Worm (Caenorhabditis elegans): ENCODE measurements around the gene flh-2.
A peak's percentile ranks its signal among the peaks of the same experiment; 100 is the strongest.

Gene flh-2

DNA sequence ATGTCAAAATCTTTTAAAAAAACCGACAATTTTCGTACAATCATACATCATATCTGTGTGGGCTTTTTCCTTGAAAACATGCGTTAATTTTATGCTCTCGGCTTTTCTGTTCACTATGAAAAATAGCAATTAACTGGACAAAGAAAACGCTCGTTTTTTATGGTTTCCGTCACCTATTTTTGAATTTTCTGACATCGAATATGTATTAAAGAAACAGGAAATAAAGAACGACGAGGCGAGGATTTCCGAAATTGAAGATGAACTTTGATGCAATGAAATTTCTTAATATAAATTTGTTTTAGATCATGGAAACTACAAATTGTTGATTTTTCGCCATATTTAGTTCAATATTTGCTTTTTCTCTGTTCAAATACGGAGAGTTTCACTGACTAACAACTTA, 32.0 kb downstream of the flh-2 start:
- no peak for TF ChIP-seq nhr-129 (tag; optimal IDR thresholded peaks at IDR 0.05)
- TF ChIP-seq dmd-4 (tag; optimal IDR thresholded peaks at IDR 0.05): no peak
- no peak for TF ChIP-seq lin-13 (GFP tag; optimal IDR thresholded peaks at IDR 0.05)
- TF ChIP-seq mdl-1 (tag; optimal IDR thresholded peaks at IDR 0.05): no peak
- no peak for TF ChIP-seq gmeb-1 (tag; optimal IDR thresholded peaks at IDR 0.05)
- TF ChIP-seq nhr-237 (tag; optimal IDR thresholded peaks at IDR 0.05): no peak
- TF ChIP-seq peb-1 (tag; optimal IDR thresholded peaks at IDR 0.05): no peak

DNA sequence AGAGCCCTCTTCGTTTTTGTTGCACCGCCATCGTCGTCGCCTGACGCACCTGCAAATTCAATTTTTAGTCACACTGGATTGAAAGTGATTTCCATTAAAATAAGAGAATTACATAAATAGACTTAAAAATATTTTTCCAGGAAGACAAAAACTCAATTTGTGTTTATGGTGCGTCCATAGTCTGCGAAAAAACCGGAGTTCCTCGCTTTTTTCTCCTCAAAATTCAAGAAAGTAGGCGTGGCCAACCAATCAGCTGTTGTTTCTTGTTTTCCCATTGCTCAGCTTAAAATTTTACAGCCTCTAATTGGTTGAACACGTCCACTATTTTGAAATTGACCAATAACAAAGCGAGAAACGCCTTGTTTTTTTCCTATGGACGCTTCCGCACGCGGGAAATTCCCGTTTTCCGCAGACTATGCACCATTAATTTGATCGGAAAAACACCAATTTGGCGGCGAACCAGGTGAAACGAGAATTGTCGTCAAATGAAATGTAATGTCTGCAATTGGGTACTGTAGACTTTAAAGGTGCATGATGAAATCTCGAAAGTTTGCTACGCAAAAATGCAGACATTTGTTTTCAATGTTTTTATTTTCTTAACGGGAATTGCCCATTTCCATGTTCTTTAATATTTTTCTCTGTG, 32.6 kb downstream of the flh-2 start, which contains the start of gene C27F2.7:
Gene C27F2.7 (minus strand): TSS at position 51 of the 643 bp plus-strand sequence.
- TF ChIP-seq nhr-21 (tag; optimal IDR thresholded peaks at IDR 0.05) (no peak), elt-3 (tag; optimal IDR thresholded peaks at IDR 0.05) (no peak), egl-27 (tag; optimal IDR thresholded peaks at IDR 0.05) (no peak), lsy-2 (tag; optimal IDR thresholded peaks at IDR 0.05) (no peak)

DNA sequence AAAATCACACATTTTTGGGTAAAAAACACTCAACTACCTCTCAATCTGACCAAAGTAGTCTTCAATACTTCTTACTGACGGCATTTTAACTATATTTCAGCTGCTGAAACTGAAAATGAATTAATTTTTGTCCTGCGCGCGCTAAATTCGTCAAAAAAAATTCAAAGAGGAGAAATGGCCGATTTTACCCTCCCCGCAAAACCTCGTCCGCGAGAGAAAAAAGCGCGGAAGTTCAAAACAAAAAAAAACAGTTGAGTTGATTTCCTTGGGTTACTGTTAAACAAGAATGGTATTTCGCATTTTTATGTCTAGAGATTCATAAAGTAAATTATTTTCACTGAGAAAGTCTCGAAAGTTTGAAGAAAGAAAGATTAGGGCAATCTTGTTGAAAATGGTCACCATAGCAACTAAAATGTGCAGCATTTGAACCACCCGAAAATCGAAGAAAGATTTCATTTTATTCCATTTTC, 34.9 kb downstream of the flh-2 start, which contains the start of the genes C27F2.10 and wdr-60:
Gene C27F2.10 (minus strand): TSS at position 109 of the 470 bp plus-strand sequence.
Gene wdr-60 (plus strand): TSS at position 420 of the 470 bp plus-strand sequence.
- TF ChIP-seq alr-1 (tag; optimal IDR thresholded peaks at IDR 0.05) (no peak), nhr-6 (tag; optimal IDR thresholded peaks at IDR 0.05) (no peak), lsy-2 (tag; optimal IDR thresholded peaks at IDR 0.05) (peak in 1 of 2 experiments; percentile 55), gmeb-1 (tag; optimal IDR thresholded peaks at IDR 0.05) (peak; percentile 80), sma-9 (GFP tag; optimal IDR thresholded peaks at IDR 0.05) (peak; percentile 12), sma-9 (tag; optimal IDR thresholded peaks at IDR 0.05) (no peak), nhr-12 (tag; optimal IDR thresholded peaks at IDR 0.05) (no peak), unc-62 (GFP tag; optimal IDR thresholded peaks at IDR 0.05) (no peak)

DNA sequence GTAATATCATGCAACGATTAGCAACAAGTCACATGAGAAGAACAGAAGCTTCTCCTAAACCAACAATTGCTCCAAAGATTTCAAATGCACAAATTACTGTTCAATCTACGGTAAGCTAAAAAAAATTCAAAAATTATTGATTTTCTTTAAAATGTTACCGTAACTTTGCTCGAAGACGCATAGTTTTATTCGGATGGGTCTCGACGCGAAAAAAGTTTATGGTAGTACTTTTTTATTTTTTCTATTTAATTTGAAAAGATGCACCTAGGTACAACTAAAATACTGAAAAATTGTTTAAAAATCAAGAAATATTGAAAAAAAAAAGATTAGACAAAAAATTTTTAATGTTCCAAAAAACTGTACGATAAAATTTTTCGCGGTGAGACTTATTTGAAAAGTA, 35.7 kb downstream of the flh-2 start:
- no peak for TF ChIP-seq nhr-129 (tag; optimal IDR thresholded peaks at IDR 0.05)

DNA sequence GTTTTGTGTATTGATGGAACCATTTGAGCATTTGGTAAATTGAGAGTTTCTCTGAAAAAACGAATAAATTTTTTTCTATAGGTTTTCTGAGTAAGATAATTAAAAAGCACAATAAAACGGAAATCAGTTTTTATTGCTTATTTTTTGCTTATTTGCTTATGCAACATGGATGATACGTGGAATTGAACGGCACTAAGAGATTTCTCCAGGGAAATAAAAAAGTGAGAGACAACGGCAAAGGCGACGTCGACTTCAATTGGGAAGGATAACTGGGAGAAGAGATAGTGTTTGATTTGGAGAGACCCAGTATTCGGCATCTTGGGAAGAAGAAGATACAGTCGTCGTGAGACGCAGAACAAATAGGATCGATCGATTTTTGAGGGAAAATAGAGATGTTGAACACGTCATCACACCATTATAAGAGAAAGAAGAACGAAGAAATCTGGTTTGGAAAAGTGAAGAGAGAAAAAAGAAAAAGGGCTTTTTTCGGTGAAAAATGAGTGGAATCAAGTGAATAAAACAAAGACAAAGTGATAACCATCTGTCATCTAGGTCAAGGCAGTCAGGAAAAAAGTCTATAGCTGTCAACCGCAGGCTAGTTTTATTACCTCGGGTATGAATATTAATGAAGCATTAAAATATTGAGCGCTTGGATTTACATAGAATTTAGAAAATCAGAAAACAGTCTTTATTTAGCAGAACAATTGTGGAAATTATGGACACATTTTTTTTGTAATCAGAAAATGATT, 46.4 kb downstream of the flh-2 start, which contains the start of gene tmem-131:
Gene tmem-131 (minus strand): TSS at position 51 of the 749 bp plus-strand sequence.
- TF ChIP-seq sma-3 (GFP tag; optimal IDR thresholded peaks at IDR 0.05): peak; percentile 43
- peak; percentile 45 for TF ChIP-seq crh-2 (tag; optimal IDR thresholded peaks at IDR 0.05)
- no peak for TF ChIP-seq snpc-4 (tag; optimal IDR thresholded peaks at IDR 0.05)
- TF ChIP-seq nhr-10 (tag; optimal IDR thresholded peaks at IDR 0.05): no peak
- TF ChIP-seq fos-1 (tag; optimal IDR thresholded peaks at IDR 0.05): peak; percentile 34
- TF ChIP-seq blmp-1 (tag; optimal IDR thresholded peaks at IDR 0.05; ENCODE audit: insufficient read depth): peak; percentile 20
- TF ChIP-seq nhr-12 (tag; optimal IDR thresholded peaks at IDR 0.05): no peak
- no peak for TF ChIP-seq aly-2 (tag; optimal IDR thresholded peaks at IDR 0.05)
- TF ChIP-seq zag-1 (tag; optimal IDR thresholded peaks at IDR 0.05): no peak
- TF ChIP-seq ztf-11 (tag; optimal IDR thresholded peaks at IDR 0.05): no peak
- TF ChIP-seq nhr-129 (tag; optimal IDR thresholded peaks at IDR 0.05): peak; percentile 27
- no peak for TF ChIP-seq nhr-237 (tag; optimal IDR thresholded peaks at IDR 0.05)
- peak; percentile 32 for TF ChIP-seq nhr-21 (tag; optimal IDR thresholded peaks at IDR 0.05)
- peak; percentile 66 for TF ChIP-seq nhr-25 (tag; optimal IDR thresholded peaks at IDR 0.05)

DNA sequence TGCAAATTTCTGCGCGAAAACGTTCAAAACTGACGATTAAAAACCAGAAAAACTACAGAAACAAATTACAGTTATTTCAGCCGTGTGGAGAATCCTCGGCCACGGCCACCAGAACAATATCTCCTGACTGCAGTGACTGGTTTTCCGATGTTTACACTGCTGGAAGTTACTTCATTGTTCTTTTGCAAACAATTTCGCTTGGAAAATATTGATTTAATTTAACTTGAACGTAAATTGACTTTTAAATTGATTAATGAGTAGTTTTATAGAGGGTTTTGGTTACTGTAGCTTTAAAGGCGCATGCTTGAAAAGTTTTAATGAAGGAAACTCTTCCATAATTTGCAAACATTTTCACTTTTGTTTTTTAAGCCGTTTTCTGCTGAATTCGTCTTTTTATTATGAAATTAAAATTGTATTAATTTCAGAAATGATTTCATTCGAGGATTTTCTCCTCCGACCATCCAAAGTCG, 47.1 kb downstream of the flh-2 start, which contains the start of gene smcr-8:
Gene smcr-8 (plus strand): TSS at position 420 of the 470 bp plus-strand sequence.
- no peak for TF ChIP-seq lin-11 (tag; optimal IDR thresholded peaks at IDR 0.05)
- TF ChIP-seq lsy-2 (tag; optimal IDR thresholded peaks at IDR 0.05): peak in 1 of 2 experiments; percentile 11
- no peak for TF ChIP-seq unc-62 (GFP tag; optimal IDR thresholded peaks at IDR 0.05)
